Worm (Caenorhabditis elegans): Measurements from ENCODE around the gene Y54F10BM.13.
A peak's percentile ranks its signal among the peaks of the same experiment; 100 is the strongest.

The Y54F10BM.13 gene

ce11 chrIII:2331033-2331625, at the start of gene Y54F10BM.13, which contains the start of gene ppm-1.D:
TSS of gene Y54F10BM.13 (minus strand) at chrIII:2331083.
TSS of gene ppm-1.D (plus strand) at chrIII:2331572.
- TF ChIP-seq dpff-1 (tag; optimal IDR thresholded peaks at IDR 0.05) (no peak), cebp-1 (GFP tag; IDR thresholded peaks at IDR 0.05) (no peak), cebp-1 (tag; optimal IDR thresholded peaks at IDR 0.05) (no peak), lir-1 (GFP tag; conservative IDR thresholded peaks at IDR 0.05) (no peak), dpl-1 (GFP tag; optimal IDR thresholded peaks at IDR 0.05) (peak; percentile 63), hrde-1 (tag; optimal IDR thresholded peaks at IDR 0.05; ENCODE audit: borderline replicate concordance) (no peak), lin-54 (GFP tag; optimal IDR thresholded peaks at IDR 0.05) (peak; percentile 76), madf-6 (GFP tag; IDR thresholded peaks at IDR 0.05) (peak; percentile 19; the same call in 1 of the 2 replicates), fkh-3 (tag; optimal IDR thresholded peaks at IDR 0.05) (no peak), Y56A3A.18 (GFP tag; IDR thresholded peaks at IDR 0.05) (no peak), F23B12.7 (tag; optimal IDR thresholded peaks at IDR 0.05; ENCODE audit: insufficient read depth) (no peak), mcd-1 (GFP tag; IDR thresholded peaks at IDR 0.05) (peak; percentile 89), sdz-38 (tag; optimal IDR thresholded peaks at IDR 0.05) (no peak), lsl-1 (GFP tag; optimal IDR thresholded peaks at IDR 0.05) (peak; percentile 37), madf-3 (GFP tag; IDR thresholded peaks at IDR 0.05) (no peak), efl-1 (GFP tag; optimal IDR thresholded peaks at IDR 0.05) (peak; percentile 85), F55B11.4 (tag; optimal IDR thresholded peaks at IDR 0.05; ENCODE audit: borderline replicate concordance, insufficient read depth) (no peak), egl-18 (GFP tag; IDR thresholded peaks at IDR 0.05) (no peak), ztf-18 (tag; optimal IDR thresholded peaks at IDR 0.05) (no peak), F57C9.4 (tag; optimal IDR thresholded peaks at IDR 0.05) (no peak), mel-28 (tag; optimal IDR thresholded peaks at IDR 0.05; ENCODE audit: borderline replicate concordance) (no peak), D2030.7 (GFP tag; IDR thresholded peaks at IDR 0.05) (peak; percentile 55; the same call in 1 of the 2 replicates), unc-62 (GFP tag; optimal IDR thresholded peaks at IDR 0.05) (no peak), mxl-1 (tag; optimal IDR thresholded peaks at IDR 0.05) (no peak), attf-6 (GFP tag; IDR thresholded peaks at IDR 0.05) (no peak), pbrm-1 (GFP tag; IDR thresholded peaks at IDR 0.05) (no peak), sptf-2 (GFP tag; optimal IDR thresholded peaks at IDR 0.05) (no peak), ztf-3 (GFP tag; optimal IDR thresholded peaks at IDR 0.05) (no peak), let-607 (tag; optimal IDR thresholded peaks at IDR 0.05) (no peak), lin-35 (GFP tag; optimal IDR thresholded peaks at IDR 0.05) (peak in 1 of 3 experiments; percentile 48), attf-5 (GFP tag; optimal IDR thresholded peaks at IDR 0.05) (peak; percentile 4)

ce11 chrIII:2375918-2376317, 45.0 kb upstream of the Y54F10BM.13 start, which contains the start of gene H14E04.2:
TSS of gene H14E04.2 (plus strand) at chrIII:2376193.
- no peak for TF ChIP-seq let-526 (GFP tag; IDR thresholded peaks at IDR 0.05)
- no peak for TF ChIP-seq ZK185.1 (tag; optimal IDR thresholded peaks at IDR 0.05; ENCODE audit: poor library complexity, severe bottlenecking)
- no peak for TF ChIP-seq snpc-4 (GFP tag; optimal IDR thresholded peaks at IDR 0.05)
- TF ChIP-seq snpc-4 (tag; optimal IDR thresholded peaks at IDR 0.05), result peak in 1 of 4 experiments; percentile 53
- TF ChIP-seq tlf-1 (GFP tag; optimal IDR thresholded peaks at IDR 0.05), result peak; percentile 3
- no peak for TF ChIP-seq B0035.1 (tag; optimal IDR thresholded peaks at IDR 0.05)
- peak; percentile 10 for TF ChIP-seq ceh-27 (GFP tag; optimal IDR thresholded peaks at IDR 0.05)
- peak; percentile 92 for TF ChIP-seq efl-1 (GFP tag; optimal IDR thresholded peaks at IDR 0.05)
- TF ChIP-seq ccch-3 (GFP tag; optimal IDR thresholded peaks at IDR 0.05), result no peak
- TF ChIP-seq hmg-1.2 (GFP tag; IDR thresholded peaks at IDR 0.05), result peak; percentile 18; the same call in 1 of the 2 replicates
- peak in 2 of 3 experiments; percentile 49 to 92 for TF ChIP-seq lin-35 (GFP tag; optimal IDR thresholded peaks at IDR 0.05)
- peak; percentile 76 for TF ChIP-seq mcd-1 (GFP tag; IDR thresholded peaks at IDR 0.05)
- TF ChIP-seq lin-54 (GFP tag; optimal IDR thresholded peaks at IDR 0.05), result peak; percentile 90
- TF ChIP-seq attf-3 (GFP tag; conservative IDR thresholded peaks at IDR 0.05), result peak; percentile 97
- no peak for TF ChIP-seq B0336.3 (GFP tag; IDR thresholded peaks at IDR 0.05)
- TF ChIP-seq C06A6.2 (GFP tag; conservative IDR thresholded peaks at IDR 0.05), result 0 out of 2 replicates have a peak, but pooled peaks have one; percentile 14
- TF ChIP-seq madf-6 (GFP tag; IDR thresholded peaks at IDR 0.05), result peak; percentile 74; the same call in 1 of the 2 replicates
- no peak for TF ChIP-seq ztf-22 (GFP tag; optimal IDR thresholded peaks at IDR 0.05)
- peak; percentile 51; the same call in 1 of the 2 replicates for TF ChIP-seq nfyb-1 (GFP tag; IDR thresholded peaks at IDR 0.05)
- 0 out of 2 replicates have a peak, but pooled peaks have one; percentile 18 for TF ChIP-seq pbrm-1 (GFP tag; IDR thresholded peaks at IDR 0.05)
- TF ChIP-seq lsl-1 (GFP tag; optimal IDR thresholded peaks at IDR 0.05), result peak; percentile 59
- peak; percentile 78 for TF ChIP-seq dpl-1 (GFP tag; optimal IDR thresholded peaks at IDR 0.05)
- TF ChIP-seq dpff-1 (tag; optimal IDR thresholded peaks at IDR 0.05), result no peak
- TF ChIP-seq F33H1.4 (GFP tag; IDR thresholded peaks at IDR 0.05), result peak; percentile 62
